Worm (Caenorhabditis elegans) whole organism, mixed stage, embryonic: Measurements from ENCODE around the gene eef-1B.1.
A peak's percentile ranks its signal among the peaks of the same experiment; 100 is the strongest.

ENCODE experiments used
- M03D4.4 ChIP-seq: sonication (generic microtip); optimal IDR thresholded peaks from 2 replicates; lab custom pipeline; 2017; ENCODE audit warnings: mild to moderate bottlenecking, missing genetic modification characterization, missing compliant biosample characterization
- bed-3 ChIP-seq: fragments of 200-800 bp; sonication (Bioruptor generic); optimal IDR thresholded peaks from 3 replicates; lab custom pipeline; 2018; ENCODE audit warnings: mild to moderate bottlenecking, missing genetic modification characterization, moderate library complexity, missing compliant biosample characterization
- ceh-39 ChIP-seq: fragments of 150-350 bp; optimal IDR thresholded peaks from 2 replicates; lab custom pipeline; 2014; ENCODE audit warnings: missing biosample characterization, missing genetic modification characterization
- ceh-43 ChIP-seq: fragments of 200-800 bp; sonication (Bioruptor generic); optimal IDR thresholded peaks from 2 replicates; lab custom pipeline; 2018; ENCODE audit warnings: mild to moderate bottlenecking, missing genetic modification characterization, moderate library complexity, missing compliant biosample characterization
- ceh-83 ChIP-seq: fragments of 200-800 bp; sonication (Bioruptor generic); optimal IDR thresholded peaks from 2 replicates; lab custom pipeline; 2018; ENCODE audit warnings: mild to moderate bottlenecking, missing genetic modification characterization, missing compliant biosample characterization
- ces-1 ChIP-seq: fragments of 150-350 bp; optimal IDR thresholded peaks from 2 replicates; lab custom pipeline; 2014; ENCODE audit warnings: missing biosample characterization, missing genetic modification reagents, missing genetic modification characterization
- cnd-1 ChIP-seq: fragments of 200-800 bp; sonication (Bioruptor generic); optimal IDR thresholded peaks from 2 replicates; lab custom pipeline; 2018; ENCODE audit warnings: mild to moderate bottlenecking, missing genetic modification characterization, missing compliant biosample characterization
- drap-1 ChIP-seq: fragments of 200-800 bp; sonication (Bioruptor generic); optimal IDR thresholded peaks from 3 replicates; lab custom pipeline; 2018; ENCODE audit warnings: mild to moderate bottlenecking, missing genetic modification characterization, missing compliant biosample characterization
- elt-1 ChIP-seq: sonication (generic microtip); optimal IDR thresholded peaks from 2 replicates; lab custom pipeline; 2017; ENCODE audit warnings: missing genetic modification characterization, mild to moderate bottlenecking, missing compliant biosample characterization, antibody characterized with exemption, moderate library complexity, borderline replicate concordance; ENCODE audit not compliant: insufficient read depth
- flh-1 ChIP-seq: fragments of 200-800 bp; sonication (Bioruptor generic); optimal IDR thresholded peaks from 2 replicates; lab custom pipeline; 2018; ENCODE audit warnings: mild to moderate bottlenecking, missing genetic modification characterization, moderate library complexity, missing compliant biosample characterization
- ham-2 ChIP-seq: fragments of 200-800 bp; sonication (Bioruptor generic); optimal IDR thresholded peaks from 2 replicates; lab custom pipeline; 2018; ENCODE audit warnings: mild to moderate bottlenecking, missing genetic modification characterization, missing compliant biosample characterization
- hlh-1 ChIP-seq: fragments of 150-350 bp; optimal IDR thresholded peaks from 2 replicates; lab custom pipeline; 2014; ENCODE audit warnings: missing biosample characterization, missing genetic modification reagents, missing genetic modification characterization
- lin-13 ChIP-seq: fragments of 150-350 bp; optimal IDR thresholded peaks from 2 replicates; lab custom pipeline; 2014; ENCODE audit warnings: missing biosample characterization, missing genetic modification characterization
- lin-32 ChIP-seq: fragments of 200-800 bp; sonication (Bioruptor generic); optimal IDR thresholded peaks from 2 replicates; lab custom pipeline; 2018; ENCODE audit warnings: mild to moderate bottlenecking, missing genetic modification characterization, missing compliant biosample characterization
- lsy-2 ChIP-seq: fragments of 150-350 bp; optimal IDR thresholded peaks from 2 replicates; lab custom pipeline; 2014; ENCODE audit warnings: missing biosample characterization, missing genetic modification characterization
- mab-5 ChIP-seq: fragments of 150-350 bp; optimal IDR thresholded peaks from 2 replicates; lab custom pipeline; 2014; ENCODE audit warnings: missing biosample characterization, missing genetic modification characterization
- mep-1 ChIP-seq: fragments of 150-350 bp; optimal IDR thresholded peaks from 2 replicates; lab custom pipeline; 2017; ENCODE audit warnings: missing biosample characterization, missing genetic modification reagents, missing genetic modification characterization, inconsistent platforms
- nhr-12 ChIP-seq: fragments of 150-350 bp; optimal IDR thresholded peaks from 2 replicates; lab custom pipeline; 2014; ENCODE audit warnings: missing biosample characterization, missing genetic modification characterization
- nhr-2 ChIP-seq: fragments of 150-350 bp; optimal IDR thresholded peaks from 2 replicates; lab custom pipeline; 2014; ENCODE audit warnings: missing biosample characterization, missing genetic modification characterization
- nhr-237 ChIP-seq: fragments of 150-350 bp; optimal IDR thresholded peaks from 2 replicates; lab custom pipeline; 2014; ENCODE audit warnings: missing biosample characterization, missing genetic modification characterization
- nhr-28 ChIP-seq: fragments of 150-350 bp; optimal IDR thresholded peaks from 2 replicates; lab custom pipeline; 2014; ENCODE audit warnings: missing biosample characterization, missing genetic modification characterization
- nhr-76 ChIP-seq: sonication (generic microtip); optimal IDR thresholded peaks from 2 replicates; lab custom pipeline; 2017; ENCODE audit warnings: missing biosample characterization, missing genetic modification characterization
- pha-4 ChIP-seq: fragments of 150-350 bp; optimal IDR thresholded peaks from 2 replicates; lab custom pipeline; 2018; ENCODE audit warnings: missing biosample characterization, missing genetic modification reagents, missing genetic modification characterization
- sem-2 ChIP-seq: fragments of 200-800 bp; sonication (Bioruptor generic); optimal IDR thresholded peaks from 2 replicates; lab custom pipeline; 2018; ENCODE audit warnings: mild to moderate bottlenecking, missing genetic modification characterization, missing compliant biosample characterization
- snpc-4 ChIP-seq: fragments of 150-350 bp; optimal IDR thresholded peaks from 2 replicates; lab custom pipeline; 2014; ENCODE audit warnings: missing biosample characterization, missing genetic modification characterization
- sptf-1 ChIP-seq: sonication (generic microtip); optimal IDR thresholded peaks from 2 replicates; lab custom pipeline; 2017; ENCODE audit warnings: mild to moderate bottlenecking, missing genetic modification characterization, moderate library complexity, missing compliant biosample characterization
- tbx-8 ChIP-seq: fragments of 200-800 bp; sonication (Bioruptor generic); optimal IDR thresholded peaks from 2 replicates; lab custom pipeline; 2018; ENCODE audit warnings: mild to moderate bottlenecking, missing genetic modification characterization, moderate library complexity, missing compliant biosample characterization
- unc-120 ChIP-seq: sonication (generic microtip); optimal IDR thresholded peaks from 2 replicates; lab custom pipeline; 2017; ENCODE audit warnings: missing genetic modification characterization, missing compliant biosample characterization; ENCODE audit not compliant: poor library complexity, severe bottlenecking
- unc-39 ChIP-seq: fragments of 150-350 bp; optimal IDR thresholded peaks from 2 replicates; lab custom pipeline; 2014; ENCODE audit warnings: missing biosample characterization, missing genetic modification characterization
- zip-8 ChIP-seq: fragments of 150-350 bp; optimal IDR thresholded peaks from 2 replicates; lab custom pipeline; 2014; ENCODE audit warnings: missing biosample characterization, missing genetic modification characterization
- ztf-11 ChIP-seq: fragments of 150-350 bp; optimal IDR thresholded peaks from 2 replicates; lab custom pipeline; 2014; ENCODE audit warnings: missing biosample characterization, missing genetic modification characterization

Gene eef-1B.1

ce11 chrIII:8016438-8016837 lies 43.3 kb upstream of the eef-1B.1 start, which contains the start of gene F44B9.5:
F44B9.5 (minus strand) TSS chrIII:8016538.
- TF ChIP-seq nhr-237 (tag; lab: Kevin White, UChicago): no peak
- TF ChIP-seq ham-2 (GFP tag; lab: Kevin White, UChicago): no peak

- TF ChIP-seq ceh-43 (GFP tag; lab: Kevin White, UChicago) (no peak), flh-1 (GFP tag; lab: Kevin White, UChicago) (no peak), mab-5 (tag; lab: Kevin White, UChicago) (no peak), hlh-1 (no peak), zip-8 (tag; lab: Kevin White, UChicago) (no peak), bed-3 (GFP tag; lab: Kevin White, UChicago) (no peak), snpc-4 (tag; lab: Kevin White, UChicago) (no peak), drap-1 (GFP tag; lab: Kevin White, UChicago) (no peak), lin-13 (tag; lab: Kevin White, UChicago) (no peak), ceh-83 (no peak), lsy-2 (tag; lab: Kevin White, UChicago) (no peak), sptf-1 (tag; lab: Kevin White, UChicago) (no peak), ces-1 (GFP tag; lab: Kevin White, UChicago) (no peak), nhr-2 (tag; lab: Kevin White, UChicago) (no peak)
- TF ChIP-seq, all 35 proteins: peak for 0
These were observed 40.4 kb upstream of the eef-1B.1 start for ce11 chrIII:8013582-8013981.

DNA sequence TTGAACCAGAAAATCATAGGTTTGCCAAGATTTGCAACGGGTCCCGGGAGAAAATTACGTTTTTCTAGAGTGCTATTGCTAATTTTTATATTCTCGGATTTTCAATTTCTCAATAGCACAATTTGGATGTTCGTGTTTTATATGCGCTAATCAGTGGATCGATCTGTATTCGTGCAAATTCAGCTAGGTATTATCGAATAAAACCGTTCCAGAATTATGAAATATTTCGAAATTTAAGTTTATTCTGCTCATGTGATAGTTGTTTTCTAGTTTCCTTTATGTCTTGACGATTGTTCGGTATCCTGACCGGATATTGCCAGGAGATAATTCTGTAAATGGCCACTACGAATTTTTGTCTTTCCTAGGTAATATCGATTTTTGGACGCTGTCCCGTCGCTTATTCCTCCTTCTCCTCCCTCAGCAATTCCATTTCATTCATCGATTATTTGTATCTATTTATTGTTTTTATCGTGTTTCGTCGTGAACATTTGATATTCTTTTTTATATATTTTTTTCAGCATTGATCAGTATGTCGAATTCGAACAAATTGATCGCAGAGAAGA lies 37.2 kb upstream of the eef-1B.1 start, which contains the start of gene cit-1.2:
cit-1.2 (plus strand) TSS at position 513 of the 563 bp plus-strand sequence.
- TF ChIP-seq lsy-2 (tag; lab: Kevin White, UChicago): no peak
- TF ChIP-seq sptf-1 (tag; lab: Kevin White, UChicago): no peak
- no peak for TF ChIP-seq nhr-28 (tag; lab: Kevin White, UChicago)
- no peak for TF ChIP-seq nhr-76 (tag; lab: Kevin White, UChicago)
- TF ChIP-seq unc-39 (tag; lab: Kevin White, UChicago): no peak
- no peak for TF ChIP-seq unc-120 (tag; lab: Kevin White, UChicago)
- TF ChIP-seq tbx-8 (GFP tag; lab: Kevin White, UChicago): no peak
- TF ChIP-seq cnd-1 (tag; lab: Kevin White, UChicago): no peak
- no peak for TF ChIP-seq elt-1 (tag; lab: Kevin White, UChicago)
- no peak for TF ChIP-seq ztf-11 (tag; lab: Kevin White, UChicago)
- no peak for TF ChIP-seq mep-1 (tag; lab: Kevin White, UChicago)
- no peak for TF ChIP-seq zip-8 (tag; lab: Kevin White, UChicago)

DNA sequence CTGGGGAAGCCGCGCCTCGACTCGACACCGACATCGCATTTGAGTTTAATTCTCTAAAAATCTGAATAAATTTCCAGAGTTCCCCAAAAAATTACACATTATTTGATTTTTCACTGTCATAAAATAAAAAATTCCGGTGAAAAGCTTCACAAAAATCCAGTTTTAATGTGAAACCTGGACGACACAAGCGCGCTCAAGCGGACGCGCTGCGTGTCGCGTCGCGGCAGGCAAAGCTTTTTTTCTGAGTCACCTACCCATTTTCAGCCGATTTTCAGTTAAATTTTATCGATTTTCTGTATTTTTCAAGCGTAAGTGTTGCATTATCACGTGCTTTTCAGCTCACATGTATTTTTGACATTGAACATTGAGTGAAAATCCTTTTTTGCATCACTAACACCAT lies 36.6 kb upstream of the eef-1B.1 start, which contains the start of gene cit-1.1:
cit-1.1 (minus strand) TSS at position 53 of the 400 bp plus-strand sequence.
- no peak for TF ChIP-seq nhr-12 (tag; lab: Kevin White, UChicago)
- TF ChIP-seq cnd-1 (tag; lab: Kevin White, UChicago): no peak
- TF ChIP-seq lsy-2 (tag; lab: Kevin White, UChicago): peak; percentile 35
- no peak for TF ChIP-seq unc-120 (tag; lab: Kevin White, UChicago)
- TF ChIP-seq ceh-83: no peak
- no peak for TF ChIP-seq snpc-4 (tag; lab: Kevin White, UChicago)
- no peak for TF ChIP-seq M03D4.4
- no peak for TF ChIP-seq mab-5 (tag; lab: Kevin White, UChicago)
- TF ChIP-seq mep-1 (tag; lab: Kevin White, UChicago): peak; percentile 25
- TF ChIP-seq sem-2: no peak
- TF ChIP-seq ztf-11 (tag; lab: Kevin White, UChicago): no peak
- no peak for TF ChIP-seq hlh-1
- TF ChIP-seq unc-39 (tag; lab: Kevin White, UChicago): no peak
- TF ChIP-seq nhr-237 (tag; lab: Kevin White, UChicago): no peak
- no peak for TF ChIP-seq drap-1 (GFP tag; lab: Kevin White, UChicago)
- TF ChIP-seq nhr-2 (tag; lab: Kevin White, UChicago): no peak
- TF ChIP-seq ceh-39 (tag; lab: Kevin White, UChicago): no peak
- TF ChIP-seq nhr-28 (tag; lab: Kevin White, UChicago): no peak

ce11 chrIII:8004091-8004490 lies 30.9 kb upstream of the eef-1B.1 start, which contains the start of gene C06G4.6:
C06G4.6 (plus strand) TSS chrIII:8004391.
- no peak for TF ChIP-seq nhr-28 (tag; lab: Kevin White, UChicago)
- TF ChIP-seq nhr-2 (tag; lab: Kevin White, UChicago): no peak
- no peak for TF ChIP-seq lin-32 (GFP tag; lab: Kevin White, UChicago)
- no peak for TF ChIP-seq ceh-83
- no peak for TF ChIP-seq zip-8 (tag; lab: Kevin White, UChicago)
- no peak for TF ChIP-seq pha-4 (tag; lab: Kevin White, UChicago)
- no peak for TF ChIP-seq sptf-1 (tag; lab: Kevin White, UChicago)
- no peak for TF ChIP-seq lsy-2 (tag; lab: Kevin White, UChicago)
- no peak for TF ChIP-seq ces-1 (GFP tag; lab: Kevin White, UChicago)
- no peak for TF ChIP-seq nhr-237 (tag; lab: Kevin White, UChicago)
